Worm (Caenorhabditis elegans) whole organism, L4 larva: ENCODE results near the gene ard-1.

ENCODE experiments used
- D1046.2 ChIP-seq: fragments of 200-800 bp; sonication (Bioruptor generic); IDR thresholded peaks from 2 replicates; pipeline ENCODE4 v1.3.6; 2022; ENCODE audit warnings: missing genetic modification characterization, missing compliant biosample characterization
- F10B5.3 ChIP-seq: sonication (generic microtip); optimal IDR thresholded peaks from 2 replicates; lab custom pipeline; 2016; ENCODE audit warnings: mild to moderate bottlenecking, missing genetic modification characterization, missing compliant biosample characterization
- F37D6.2 ChIP-seq: sonication (generic microtip); optimal IDR thresholded peaks from 2 replicates; lab custom pipeline; 2016; ENCODE audit warnings: mild to moderate bottlenecking, missing genetic modification characterization, missing compliant biosample characterization
- F44E2.7 ChIP-seq: fragments of 200-800 bp; sonication (Bioruptor generic); IDR thresholded peaks from 2 replicates; pipeline ENCODE4 v2.1.2; 2022; ENCODE audit warnings: missing genetic modification characterization, missing compliant biosample characterization
- F49E8.2 ChIP-seq: sonication (generic microtip); optimal IDR thresholded peaks from 2 replicates; lab custom pipeline; 2016; ENCODE audit warnings: missing compliant biosample characterization, mild to moderate bottlenecking, missing genetic modification characterization, borderline replicate concordance
- R02D3.7 ChIP-seq: fragments of 150-350 bp; sonication (generic microtip); optimal IDR thresholded peaks from 3 replicates; lab custom pipeline; 2014; ENCODE audit warnings: missing biosample characterization, missing genetic modification characterization
- Y48G9A.11 ChIP-seq: fragments of 200-800 bp; sonication (Bioruptor generic); IDR thresholded peaks from 2 replicates; pipeline ENCODE4 v1.3.6; 2022; ENCODE audit warnings: missing genetic modification reagents, missing genetic modification characterization, missing compliant biosample characterization
- ama-1 ChIP-seq: fragments of 150-350 bp; optimal IDR thresholded peaks from 2 replicates; lab custom pipeline; 2014; ENCODE audit warnings: inconsistent platforms, mixed read lengths
- arid-1 ChIP-seq: fragments of 200-800 bp; sonication (Bioruptor generic); conservative IDR thresholded peaks from 2 replicates; pipeline ENCODE4 v1.3.6; 2022; ENCODE audit warnings: missing genetic modification reagents, missing genetic modification characterization, missing compliant biosample characterization
- ceh-20 ChIP-seq: fragments of 200-800 bp; sonication (Bioruptor generic); IDR thresholded peaks from 2 replicates; pipeline ENCODE4 v1.3.6; 2022; ENCODE audit warnings: missing genetic modification reagents, missing genetic modification characterization, missing compliant biosample characterization
- ceh-28 ChIP-seq: fragments of 150-350 bp; optimal IDR thresholded peaks from 2 replicates; lab custom pipeline; 2014; ENCODE audit warnings: missing biosample characterization, missing genetic modification reagents, missing genetic modification characterization
- ctbp-1 ChIP-seq: fragments of 200-800 bp; sonication (Bioruptor generic); IDR thresholded peaks from 2 replicates; pipeline ENCODE4 v1.3.6; 2022; ENCODE audit warnings: missing genetic modification reagents, missing genetic modification characterization, missing compliant biosample characterization
- dmd-8 ChIP-seq: fragments of 200-800 bp; sonication (Bioruptor generic); IDR thresholded peaks from 2 replicates; pipeline ENCODE4 v1.3.6; 2022; ENCODE audit warnings: missing genetic modification characterization, missing compliant biosample characterization
- dpl-1 ChIP-seq: fragments of 150-350 bp; optimal IDR thresholded peaks from 2 replicates; lab custom pipeline; 2014; ENCODE audit warnings: missing biosample characterization, missing genetic modification reagents, missing genetic modification characterization
- dve-1 ChIP-seq: sonication (generic microtip); optimal IDR thresholded peaks from 2 replicates; lab custom pipeline; 2017; ENCODE audit warnings: antibody characterized with exemption, mild to moderate bottlenecking, missing genetic modification characterization, missing compliant biosample characterization; ENCODE audit not compliant: insufficient read depth
- fkh-10 ChIP-seq: fragments of 150-350 bp; optimal IDR thresholded peaks from 2 replicates; lab custom pipeline; 2014; ENCODE audit warnings: missing biosample characterization, missing genetic modification reagents, missing genetic modification characterization
- fos-1 ChIP-seq: fragments of 150-350 bp; optimal IDR thresholded peaks from 2 replicates; lab custom pipeline; 2014; ENCODE audit warnings: missing biosample characterization, missing genetic modification characterization
- gei-8 ChIP-seq: fragments of 200-800 bp; sonication (Bioruptor generic); optimal IDR thresholded peaks from 2 replicates; lab custom pipeline; 2018; ENCODE audit warnings: mild to moderate bottlenecking, missing genetic modification characterization, missing compliant biosample characterization
- hif-1 ChIP-seq, 2 experiments: sonication (generic microtip); optimal IDR thresholded peaks; 2 replicates each; lab custom pipeline; 2016 to 2017; ENCODE audit warnings: missing compliant biosample characterization in 2 of 2, missing genetic modification characterization in 2 of 2, missing genetic modification reagents in 2 of 2, missing genotype in 2 of 2, mild to moderate bottlenecking in 1 of 2
- hlh-11 ChIP-seq: fragments of 200-800 bp; sonication (Bioruptor generic); optimal IDR thresholded peaks from 2 replicates; lab custom pipeline; 2018; ENCODE audit warnings: mild to moderate bottlenecking, missing genetic modification characterization, missing compliant biosample characterization
- hlh-30 ChIP-seq: sonication (generic microtip); optimal IDR thresholded peaks from 2 replicates; lab custom pipeline; 2017; ENCODE audit warnings: antibody characterized with exemption, mild to moderate bottlenecking, missing genetic modification characterization, missing compliant biosample characterization; ENCODE audit not compliant: insufficient read depth
- hmg-1.1 ChIP-seq: fragments of 200-800 bp; sonication (Bioruptor generic); IDR thresholded peaks from 2 replicates; pipeline ENCODE4 v1.3.6; 2022; ENCODE audit warnings: missing genetic modification reagents, missing genetic modification characterization, missing compliant biosample characterization
- lin-13 ChIP-seq: fragments of 150-350 bp; optimal IDR thresholded peaks from 2 replicates; lab custom pipeline; 2014; ENCODE audit warnings: missing biosample characterization, missing genetic modification reagents, missing genetic modification characterization
- lin-38 ChIP-seq: fragments of 200-800 bp; sonication (Bioruptor generic); IDR thresholded peaks from 2 replicates; pipeline ENCODE4 v1.3.6; 2022; ENCODE audit warnings: missing genetic modification reagents, missing genetic modification characterization, missing compliant biosample characterization
- lsy-2 ChIP-seq, 2 experiments: fragments of 150-350 bp in 1 of 2; sonication (generic microtip) in 1 of 2; optimal IDR thresholded peaks; 2 replicates each; lab custom pipeline; 2014 to 2017; ENCODE audit warnings: missing biosample characterization in 2 of 2, missing genetic modification characterization in 2 of 2
- madf-9 ChIP-seq: fragments of 200-800 bp; sonication (Bioruptor generic); conservative IDR thresholded peaks from 2 replicates; pipeline ENCODE4 v1.3.6; 2022; ENCODE audit warnings: missing genetic modification reagents, missing genetic modification characterization, missing compliant biosample characterization
- mep-1 ChIP-seq: fragments of 150-350 bp; sonication (generic microtip); optimal IDR thresholded peaks from 3 replicates; lab custom pipeline; 2014; ENCODE audit warnings: missing biosample characterization, missing genetic modification characterization
- mes-2 ChIP-seq: sonication (generic microtip); optimal IDR thresholded peaks from 2 replicates; lab custom pipeline; 2016; ENCODE audit warnings: missing genotype, mild to moderate bottlenecking, missing genetic modification characterization, missing compliant biosample characterization; ENCODE audit not compliant: poor library complexity, severe bottlenecking
- mxl-2 ChIP-seq: fragments of 200-800 bp; sonication (Bioruptor generic); conservative IDR thresholded peaks from 2 replicates; pipeline ENCODE4 v1.3.6; 2022; ENCODE audit warnings: missing genetic modification reagents, missing genetic modification characterization, missing compliant biosample characterization
- nhr-10 ChIP-seq: fragments of 150-350 bp; optimal IDR thresholded peaks from 2 replicates; lab custom pipeline; 2014; ENCODE audit warnings: missing biosample characterization, missing genetic modification characterization
- nhr-11 ChIP-seq: fragments of 150-350 bp; optimal IDR thresholded peaks from 2 replicates; lab custom pipeline; 2014; ENCODE audit warnings: missing biosample characterization, missing genetic modification characterization
- nhr-25 ChIP-seq: sonication (generic microtip); optimal IDR thresholded peaks from 2 replicates; lab custom pipeline; 2017; ENCODE audit warnings: missing genetic modification characterization, mild to moderate bottlenecking, missing compliant biosample characterization, antibody characterized with exemption, moderate library complexity, borderline replicate concordance; ENCODE audit not compliant: insufficient read depth
- nhr-28 ChIP-seq: fragments of 150-350 bp; optimal IDR thresholded peaks from 2 replicates; lab custom pipeline; 2014; ENCODE audit warnings: missing biosample characterization, missing genetic modification characterization
- nhr-48 ChIP-seq: sonication (generic microtip); optimal IDR thresholded peaks from 2 replicates; lab custom pipeline; 2016; ENCODE audit warnings: mild to moderate bottlenecking, missing genetic modification characterization, missing compliant biosample characterization
- nhr-6 ChIP-seq: fragments of 150-350 bp; optimal IDR thresholded peaks from 2 replicates; lab custom pipeline; 2014; ENCODE audit warnings: missing biosample characterization, missing genetic modification characterization
- rbr-2 ChIP-seq: sonication (generic microtip); optimal IDR thresholded peaks from 2 replicates; lab custom pipeline; 2016; ENCODE audit warnings: missing genotype, missing genetic modification characterization, missing compliant biosample characterization
- saeg-2 ChIP-seq: fragments of 200-800 bp; sonication (Bioruptor generic); IDR thresholded peaks from 2 replicates; pipeline ENCODE4 v1.3.6; 2022; ENCODE audit warnings: missing genetic modification reagents, missing genetic modification characterization, missing compliant biosample characterization
- snpc-1.2 ChIP-seq: fragments of 200-800 bp; sonication (Bioruptor generic); IDR thresholded peaks from 2 replicates; pipeline ENCODE4 v1.3.6; 2022; ENCODE audit warnings: missing genetic modification reagents, missing genetic modification characterization, missing compliant biosample characterization
- tag-97 ChIP-seq: fragments of 200-800 bp; sonication (Bioruptor generic); IDR thresholded peaks from 2 replicates; pipeline ENCODE4 v1.3.6; 2022; ENCODE audit warnings: missing genetic modification characterization, missing compliant biosample characterization
- tra-1 ChIP-seq: fragments of 200-800 bp; sonication (Bioruptor generic); IDR thresholded peaks from 2 replicates; pipeline ENCODE4 v1.3.6; 2022; ENCODE audit warnings: missing genetic modification reagents, missing genetic modification characterization, missing compliant biosample characterization
- unc-130 ChIP-seq: sonication (generic microtip); optimal IDR thresholded peaks from 2 replicates; lab custom pipeline; 2016; ENCODE audit warnings: missing genetic modification reagents, missing genetic modification characterization, missing compliant biosample characterization
- unc-62 ChIP-seq, 3 experiments: fragments of 150-350 bp in 1 of 3; sonication (generic microtip); optimal IDR thresholded peaks in 2 of 3; peaks in 1 of 3; 1 replicate in 1 of 3; 2 replicates in 2 of 3; lab custom pipeline; 2014 to 2017; ENCODE audit warnings: missing biosample characterization in 3 of 3, missing genetic modification characterization in 3 of 3, missing genetic modification reagents in 3 of 3, missing genotype in 1 of 3
- zag-1 ChIP-seq: fragments of 150-350 bp; optimal IDR thresholded peaks from 2 replicates; lab custom pipeline; 2014; ENCODE audit warnings: missing biosample characterization, missing genetic modification characterization
- zfp-3 ChIP-seq: fragments of 200-800 bp; sonication (Bioruptor generic); conservative IDR thresholded peaks from 2 replicates; pipeline ENCODE4 v1.3.6; 2022; ENCODE audit warnings: missing genetic modification reagents, missing genetic modification characterization, missing compliant biosample characterization
- ztf-11 ChIP-seq: fragments of 150-350 bp; optimal IDR thresholded peaks from 2 replicates; lab custom pipeline; 2014; ENCODE audit warnings: missing biosample characterization, missing genetic modification characterization

Gene ard-1

DNA sequence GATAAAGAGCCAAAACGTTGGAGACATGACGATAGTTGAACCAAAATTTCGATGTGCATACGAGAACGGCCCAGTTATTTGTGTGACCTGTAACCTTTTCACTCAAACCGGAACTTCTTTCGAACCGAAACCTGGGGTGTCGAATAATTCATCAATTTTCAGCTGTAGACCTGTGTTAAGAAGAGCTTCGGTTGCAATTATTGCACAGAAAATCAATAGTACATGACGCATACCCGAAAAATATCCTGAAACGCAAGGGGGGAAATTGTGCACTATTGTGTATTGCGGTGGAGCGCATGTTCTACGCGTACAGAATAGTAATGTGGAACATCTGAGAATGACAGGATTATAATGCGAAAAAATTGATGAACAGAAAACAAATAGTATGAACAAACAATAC is 21.3 kb upstream of the ard-1 start, which contains the start of gene pigk-1 (continued):
- TF ChIP-seq tra-1 (GFP tag; lab: Robert Waterston, UW) (no peak), ctbp-1 (GFP tag; lab: Robert Waterston, UW) (peak; percentile 12; the same call in 1 of the 2 replicates), D1046.2 (GFP tag; lab: Robert Waterston, UW) (no peak), ztf-11 (tag; lab: Kevin White, UChicago) (no peak), unc-130 (GFP tag; lab: Kevin White, UChicago) (no peak), arid-1 (GFP tag; lab: Robert Waterston, UW) (no peak), mxl-2 (no peak), lin-13 (GFP tag; lab: Kevin White, UChicago) (no peak), nhr-10 (tag; lab: Kevin White, UChicago) (no peak), nhr-25 (tag; lab: Kevin White, UChicago) (no peak), fkh-10 (GFP tag; lab: Kevin White, UChicago) (no peak), snpc-1.2 (peak; percentile 62; the same call in 1 of the 2 replicates), gei-8 (no peak), R02D3.7 (tag; lab: Kevin White, UChicago) (no peak), zfp-3 (GFP tag; lab: Robert Waterston, UW) (no peak), hlh-30 (tag; lab: Kevin White, UChicago) (no peak), saeg-2 (GFP tag; lab: Robert Waterston, UW) (no peak), tag-97 (GFP tag; lab: Robert Waterston, UW) (no peak), dmd-8 (GFP tag; lab: Robert Waterston, UW) (0 out of 2 replicates have a peak, but pooled peaks have one; percentile 46), madf-9 (GFP tag; lab: Robert Waterston, UW) (0 out of 2 replicates have a peak, but pooled peaks have one; percentile 17), zag-1 (tag; lab: Kevin White, UChicago) (no peak)

DNA sequence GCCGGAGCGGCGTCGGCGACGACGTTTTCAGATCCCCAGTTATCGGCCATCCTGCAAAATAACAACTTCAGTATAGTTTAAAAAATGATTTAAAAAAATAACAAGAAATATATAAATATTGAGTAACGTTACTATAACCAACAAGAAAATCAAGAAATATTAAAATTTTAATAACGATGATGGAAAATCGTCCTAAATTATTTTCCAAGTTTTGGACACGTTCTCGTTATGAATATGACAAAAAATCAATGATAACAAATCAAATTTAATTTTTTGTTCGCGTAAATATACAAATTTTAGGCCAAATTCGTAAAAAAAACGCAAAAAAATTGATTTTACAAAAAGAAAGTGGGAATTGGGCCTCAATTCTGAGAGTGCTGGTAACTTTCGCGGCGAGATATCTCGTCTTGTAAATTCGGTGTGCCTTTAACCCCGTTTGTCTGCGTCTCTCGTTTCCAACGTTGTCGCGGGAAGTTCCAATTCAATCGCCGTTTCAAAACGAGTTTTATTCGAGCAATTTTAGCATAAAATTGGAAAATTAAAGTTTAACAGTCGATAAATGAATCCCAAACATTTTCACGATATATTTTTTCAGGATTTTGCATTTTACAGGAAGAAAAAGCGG is 20.0 kb upstream of the ard-1 start, which contains the start of gene rps-5:
TSS of gene rps-5 (minus strand) at position 51 of the 625 bp plus-strand sequence.
- TF ChIP-seq hlh-11 (tag; lab: Kevin White, UChicago) (peak; percentile 32), gei-8 (no peak), dve-1 (tag; lab: Kevin White, UChicago) (peak; percentile 46), mes-2 (peak; percentile 63), ama-1 (lab: Kevin White, UChicago) (no peak), zag-1 (tag; lab: Kevin White, UChicago) (no peak), hif-1 (tag; optimal IDR thresholded peaks at IDR 0.05; lab: Kevin White, UChicago) (peak in 1 of 2 experiments; percentile 25), lsy-2 (tag; optimal IDR thresholded peaks at IDR 0.05; lab: Kevin White, UChicago) (peak in 1 of 2 experiments; percentile 85), rbr-2 (no peak), hmg-1.1 (GFP tag; lab: Robert Waterston, UW) (0 out of 2 replicates have a peak, but pooled peaks have one; percentile 55), ceh-20 (GFP tag; lab: Robert Waterston, UW) (no peak), mep-1 (tag; lab: Kevin White, UChicago) (peak; percentile 47), F10B5.3 (tag; lab: Kevin White, UChicago) (no peak), nhr-28 (tag; lab: Kevin White, UChicago) (peak; percentile 17), nhr-11 (tag; lab: Kevin White, UChicago) (peak; percentile 22), zfp-3 (GFP tag; lab: Robert Waterston, UW) (no peak), snpc-1.2 (peak; percentile 50; the same call in 1 of the 2 replicates), lin-38 (GFP tag; lab: Robert Waterston, UW) (peak; percentile 51), unc-62 (GFP tag; optimal IDR thresholded peaks at IDR 0.05 in 1 of 2; lab: Kevin White, UChicago) (peak in 1 of 2 experiments; percentile 87), unc-62 (tag; optimal IDR thresholded peaks at IDR 0.05; lab: Kevin White, UChicago) (no peak), tag-97 (GFP tag; lab: Robert Waterston, UW) (no peak), nhr-48 (no peak), hlh-30 (tag; lab: Kevin White, UChicago) (peak; percentile 43), Y48G9A.11 (GFP tag; lab: Robert Waterston, UW) (no peak), lin-13 (GFP tag; lab: Kevin White, UChicago) (no peak), F37D6.2 (tag; lab: Kevin White, UChicago) (no peak), dpl-1 (peak; percentile 82), nhr-6 (tag; lab: Kevin White, UChicago) (peak; percentile 58), F44E2.7 (GFP tag; lab: Robert Waterston, UW) (no peak), fos-1 (tag; lab: Kevin White, UChicago) (no peak), F49E8.2 (tag; lab: Kevin White, UChicago) (no peak), ceh-28 (tag; lab: Kevin White, UChicago) (no peak)
